Fruit fly (Drosophila melanogaster): ENCODE measurements around the gene CG9692.

Gene CG9692

DNA sequence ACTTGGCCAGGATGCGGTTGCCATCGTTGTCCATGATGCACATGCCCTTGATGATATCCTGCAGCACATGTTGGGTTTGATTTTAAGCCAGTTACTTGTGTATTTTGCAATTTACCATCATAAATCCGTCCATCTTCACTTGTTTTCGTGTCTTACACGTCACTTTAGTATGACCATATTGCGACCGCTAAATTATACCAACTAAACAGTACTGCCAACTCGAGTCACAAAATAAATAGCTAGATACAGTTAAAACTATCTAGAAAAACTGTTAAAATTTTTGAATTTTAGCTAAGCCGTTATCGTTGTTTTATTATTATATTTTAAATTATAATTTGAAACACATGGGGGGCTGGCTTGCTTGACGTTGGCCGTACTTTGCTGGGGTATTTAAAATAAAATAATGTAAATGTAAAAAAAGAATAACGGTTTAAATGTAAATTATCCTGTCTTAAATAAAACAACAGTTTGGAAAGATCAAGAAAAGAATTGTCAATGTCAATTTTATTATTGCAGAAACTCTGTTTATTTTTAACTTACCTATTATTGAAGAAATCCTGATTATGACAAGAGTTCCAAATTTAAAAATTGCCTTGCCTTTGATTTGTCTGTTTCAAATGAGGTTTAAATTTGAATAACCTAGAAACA lies 31.3 kb upstream of the CG9692 start, which contains the start of the genes zetaCOP and CG13032:
Gene zetaCOP, minus strand, starts transcription at position 189 of the 648 bp plus-strand sequence.
Gene CG13032, plus strand, starts transcription at position 598 of the 648 bp plus-strand sequence.
- TF ChIP-seq CG8159 (tag; optimal IDR thresholded peaks at IDR 0.05), result no peak
- peak; percentile 57 for TF ChIP-seq D1 (tag; optimal IDR thresholded peaks at IDR 0.05)

dm6 chr3L:16679492-16680120 lies 25.2 kb upstream of the CG9692 start:
- TF ChIP-seq Snoo (tag; optimal IDR thresholded peaks at IDR 0.05), result no peak
- no peak for TF ChIP-seq CG9948 (tag; optimal IDR thresholded peaks at IDR 0.05)
- no peak for TF ChIP-seq CG32121 (GFP tag; IDR thresholded peaks at IDR 0.05)
- TF ChIP-seq CG15710 (tag; optimal IDR thresholded peaks at IDR 0.05), result no peak
- no peak for TF ChIP-seq Ets98B (GFP tag; IDR thresholded peaks at IDR 0.05)
- no peak for TF ChIP-seq Pif1B (GFP tag; optimal IDR thresholded peaks at IDR 0.05)
- no peak for TF ChIP-seq CG8301 (tag; optimal IDR thresholded peaks at IDR 0.05)
- TF ChIP-seq CG10348 (GFP tag; IDR thresholded peaks at IDR 0.05), result no peak
- TF ChIP-seq CG17806 (tag; optimal IDR thresholded peaks at IDR 0.05), result no peak

- TF ChIP-seq gl (tag; optimal IDR thresholded peaks at IDR 0.05) (no peak), CG32121 (GFP tag; IDR thresholded peaks at IDR 0.05) (no peak), Pif1A (GFP tag; optimal IDR thresholded peaks at IDR 0.05) (no peak), CG13204 (GFP tag; optimal IDR thresholded peaks at IDR 0.05) (no peak), CG8159 (tag; optimal IDR thresholded peaks at IDR 0.05) (no peak), CG10348 (GFP tag; IDR thresholded peaks at IDR 0.05) (no peak), CG34367 (tag; optimal IDR thresholded peaks at IDR 0.05) (no peak), CG12605 (GFP tag; IDR thresholded peaks at IDR 0.05) (no peak), CG17806 (tag; optimal IDR thresholded peaks at IDR 0.05) (no peak), EcR (GFP tag; optimal IDR thresholded peaks at IDR 0.05) (no peak), CG4496 (GFP tag; IDR thresholded peaks at IDR 0.05) (no peak), CG8301 (tag; optimal IDR thresholded peaks at IDR 0.05) (no peak), CG9948 (tag; optimal IDR thresholded peaks at IDR 0.05) (no peak)
These were observed 22.4 kb upstream of the CG9692 start for dm6 chr3L:16682371-16682770.

DNA sequence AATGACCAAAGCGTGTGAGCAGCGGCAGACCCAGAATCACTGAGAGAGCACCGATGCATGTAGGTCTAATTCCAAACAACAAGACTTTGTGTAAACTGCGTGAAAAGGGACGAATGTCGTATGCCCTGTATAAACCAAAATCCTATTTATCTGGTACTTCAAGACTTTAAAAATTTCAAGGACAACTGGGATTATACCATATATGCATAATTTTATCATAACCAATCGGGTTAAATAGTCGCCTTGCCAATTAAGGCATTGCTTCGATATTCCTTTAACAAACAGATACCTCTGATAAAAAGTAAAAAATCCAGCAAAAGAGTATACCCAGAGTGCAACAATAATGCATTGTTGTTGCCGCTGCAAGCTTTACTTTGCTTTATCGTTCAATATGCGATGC lies 21.8 kb upstream of the CG9692 start:
- TF ChIP-seq CG8159 (tag; optimal IDR thresholded peaks at IDR 0.05) (no peak), CG34367 (tag; optimal IDR thresholded peaks at IDR 0.05) (peak; percentile 12), CG8301 (tag; optimal IDR thresholded peaks at IDR 0.05) (peak; percentile 57), CG32121 (GFP tag; IDR thresholded peaks at IDR 0.05) (peak; percentile 31; the same call in 1 of the 2 replicates), CG13204 (GFP tag; optimal IDR thresholded peaks at IDR 0.05) (no peak), CG15710 (tag; optimal IDR thresholded peaks at IDR 0.05) (no peak), EcR (GFP tag; optimal IDR thresholded peaks at IDR 0.05) (peak; percentile 29), D1 (tag; optimal IDR thresholded peaks at IDR 0.05) (no peak), Pif1B (GFP tag; optimal IDR thresholded peaks at IDR 0.05) (no peak), CG14655 (GFP tag; optimal IDR thresholded peaks at IDR 0.05) (peak; percentile 66), Pif1A (GFP tag; optimal IDR thresholded peaks at IDR 0.05) (no peak), Snoo (tag; optimal IDR thresholded peaks at IDR 0.05) (no peak), CG17806 (tag; optimal IDR thresholded peaks at IDR 0.05) (no peak)

DNA sequence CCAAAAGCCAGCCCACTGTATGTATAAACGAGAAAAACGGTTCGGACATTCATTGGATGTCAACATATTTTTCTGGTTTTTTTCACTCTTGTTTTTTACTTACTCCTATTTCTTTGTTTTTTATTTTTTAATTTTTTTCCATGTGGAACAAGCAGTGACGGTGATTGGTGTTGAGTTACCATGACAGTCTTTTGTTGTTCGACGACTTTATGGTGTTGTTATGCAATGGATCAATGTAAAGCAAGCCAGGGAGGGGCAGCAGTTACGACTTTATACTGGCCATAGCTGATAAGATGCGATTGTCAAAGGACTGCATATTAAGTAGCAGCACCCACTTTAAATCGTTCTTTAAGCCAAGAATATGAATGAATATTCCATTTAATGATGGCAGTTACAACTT lies 15.3 kb upstream of the CG9692 start:
- TF ChIP-seq Pif1B (GFP tag; optimal IDR thresholded peaks at IDR 0.05) (no peak), CG14655 (GFP tag; optimal IDR thresholded peaks at IDR 0.05) (no peak), CG8301 (tag; optimal IDR thresholded peaks at IDR 0.05) (no peak), Snoo (tag; optimal IDR thresholded peaks at IDR 0.05) (no peak), CG9948 (tag; optimal IDR thresholded peaks at IDR 0.05) (no peak), CG32121 (GFP tag; IDR thresholded peaks at IDR 0.05) (no peak), CG34367 (tag; optimal IDR thresholded peaks at IDR 0.05) (no peak), EcR (GFP tag; optimal IDR thresholded peaks at IDR 0.05) (no peak), gl (tag; optimal IDR thresholded peaks at IDR 0.05) (peak; percentile 4), CG8159 (tag; optimal IDR thresholded peaks at IDR 0.05) (no peak), CG4496 (GFP tag; IDR thresholded peaks at IDR 0.05) (no peak), CG12605 (GFP tag; IDR thresholded peaks at IDR 0.05) (no peak), CG17806 (tag; optimal IDR thresholded peaks at IDR 0.05) (no peak), fd96Ca (GFP tag; IDR thresholded peaks at IDR 0.05) (0 out of 3 replicates have a peak, but pooled peaks have one; percentile 13), CG15710 (tag; optimal IDR thresholded peaks at IDR 0.05) (no peak), rn (GFP tag; IDR thresholded peaks at IDR 0.05) (no peak), D1 (tag; optimal IDR thresholded peaks at IDR 0.05) (no peak)

dm6 chr3L:16690055-16690454 lies 14.7 kb upstream of the CG9692 start:
- no peak for TF ChIP-seq CG13204 (GFP tag; optimal IDR thresholded peaks at IDR 0.05)

- TF ChIP-seq EcR (GFP tag; optimal IDR thresholded peaks at IDR 0.05), result peak; percentile 42
- TF ChIP-seq CG8159 (tag; optimal IDR thresholded peaks at IDR 0.05), result no peak
- no peak for TF ChIP-seq CG14655 (GFP tag; optimal IDR thresholded peaks at IDR 0.05)
- TF ChIP-seq CG34367 (tag; optimal IDR thresholded peaks at IDR 0.05), result no peak
- no peak for TF ChIP-seq CG10348 (GFP tag; IDR thresholded peaks at IDR 0.05)
- no peak for TF ChIP-seq Pif1A (GFP tag; optimal IDR thresholded peaks at IDR 0.05)
These were observed 10.9 kb upstream of the CG9692 start for dm6 chr3L:16693844-16694243.

Measured in whole organism, pupa.